Worm (Caenorhabditis elegans) whole organism, L4 larva: Measurements from ENCODE around the gene M02B1.4.

Experiments
- F49E8.2 ChIP-seq: sonication (generic microtip); optimal IDR thresholded peaks from 2 replicates; lab custom pipeline; 2016; ENCODE audit warnings: missing compliant biosample characterization, mild to moderate bottlenecking, missing genetic modification characterization, borderline replicate concordance
- Y48G9A.11 ChIP-seq: fragments of 200-800 bp; sonication (Bioruptor generic); IDR thresholded peaks from 2 replicates; pipeline ENCODE4 v1.3.6; 2022; ENCODE audit warnings: missing genetic modification reagents, missing genetic modification characterization, missing compliant biosample characterization
- ZK546.5 ChIP-seq, 2 experiments: sonication (generic microtip); optimal IDR thresholded peaks; 2 replicates each; lab custom pipeline; 2017; ENCODE audit warnings: missing biosample characterization in 2 of 2, missing genetic modification characterization in 2 of 2
- aha-1 ChIP-seq: fragments of 150-350 bp; peaks from one replicate; lab custom pipeline; 2014; ENCODE audit warnings: missing biosample characterization, missing genetic modification characterization
- ama-1 ChIP-seq: fragments of 150-350 bp; optimal IDR thresholded peaks from 2 replicates; lab custom pipeline; 2014; ENCODE audit warnings: inconsistent platforms, mixed read lengths
- daf-16 ChIP-seq, 3 experiments: sonication (generic microtip); optimal IDR thresholded peaks; 2 replicates each; lab custom pipeline; 2016 to 2017; ENCODE audit warnings: missing genetic modification characterization in 3 of 3, missing genetic modification reagents in 3 of 3, mild to moderate bottlenecking in 2 of 3, missing compliant biosample characterization in 2 of 3, missing biosample characterization in 1 of 3, moderate library complexity in 1 of 3
- gei-8 ChIP-seq: fragments of 200-800 bp; sonication (Bioruptor generic); optimal IDR thresholded peaks from 2 replicates; lab custom pipeline; 2018; ENCODE audit warnings: mild to moderate bottlenecking, missing genetic modification characterization, missing compliant biosample characterization
- hlh-11 ChIP-seq: fragments of 200-800 bp; sonication (Bioruptor generic); optimal IDR thresholded peaks from 2 replicates; lab custom pipeline; 2018; ENCODE audit warnings: mild to moderate bottlenecking, missing genetic modification characterization, missing compliant biosample characterization
- hlh-30 ChIP-seq: sonication (generic microtip); optimal IDR thresholded peaks from 2 replicates; lab custom pipeline; 2017; ENCODE audit warnings: antibody characterized with exemption, mild to moderate bottlenecking, missing genetic modification characterization, missing compliant biosample characterization; ENCODE audit not compliant: insufficient read depth
- lin-1 ChIP-seq: fragments of 200-800 bp; sonication (Bioruptor generic); IDR thresholded peaks from 2 replicates; pipeline ENCODE4 v1.3.6; 2022; ENCODE audit warnings: missing genetic modification reagents, missing genetic modification characterization, missing compliant biosample characterization
- lin-39 ChIP-seq: fragments of 150-350 bp; optimal IDR thresholded peaks from 2 replicates; lab custom pipeline; 2014; ENCODE audit warnings: missing biosample characterization, missing genetic modification reagents, missing genetic modification characterization
- lsy-2 ChIP-seq, 2 experiments: fragments of 150-350 bp in 1 of 2; sonication (generic microtip) in 1 of 2; optimal IDR thresholded peaks; 2 replicates each; lab custom pipeline; 2014 to 2017; ENCODE audit warnings: missing biosample characterization in 2 of 2, missing genetic modification characterization in 2 of 2
- mdl-1 ChIP-seq, 2 experiments: fragments of 150-350 bp in 1 of 2; sonication (generic microtip) in 1 of 2; optimal IDR thresholded peaks; 2 replicates each; lab custom pipeline; 2014 to 2017; ENCODE audit warnings: missing biosample characterization in 2 of 2, missing genetic modification characterization in 2 of 2
- mdt-29 ChIP-seq: fragments of 200-800 bp; sonication (Bioruptor generic); IDR thresholded peaks from 2 replicates; pipeline ENCODE4 v1.3.6; 2022; ENCODE audit warnings: missing genetic modification reagents, missing genetic modification characterization, missing compliant biosample characterization
- mes-2 ChIP-seq: sonication (generic microtip); optimal IDR thresholded peaks from 2 replicates; lab custom pipeline; 2016; ENCODE audit warnings: missing genotype, mild to moderate bottlenecking, missing genetic modification characterization, missing compliant biosample characterization; ENCODE audit not compliant: poor library complexity, severe bottlenecking
- nhr-111 ChIP-seq: fragments of 200-800 bp; sonication (Bioruptor generic); optimal IDR thresholded peaks from 2 replicates; lab custom pipeline; 2018; ENCODE audit warnings: mild to moderate bottlenecking, missing genetic modification characterization, missing compliant biosample characterization
- nhr-25 ChIP-seq: sonication (generic microtip); optimal IDR thresholded peaks from 2 replicates; lab custom pipeline; 2017; ENCODE audit warnings: missing genetic modification characterization, mild to moderate bottlenecking, missing compliant biosample characterization, antibody characterized with exemption, moderate library complexity, borderline replicate concordance; ENCODE audit not compliant: insufficient read depth
- nhr-6 ChIP-seq: fragments of 150-350 bp; optimal IDR thresholded peaks from 2 replicates; lab custom pipeline; 2014; ENCODE audit warnings: missing biosample characterization, missing genetic modification characterization
- snpc-1.2 ChIP-seq: fragments of 200-800 bp; sonication (Bioruptor generic); IDR thresholded peaks from 2 replicates; pipeline ENCODE4 v1.3.6; 2022; ENCODE audit warnings: missing genetic modification reagents, missing genetic modification characterization, missing compliant biosample characterization
- unc-39 ChIP-seq: sonication (generic microtip); optimal IDR thresholded peaks from 2 replicates; lab custom pipeline; 2017; ENCODE audit warnings: missing biosample characterization, missing genetic modification characterization
- unc-62 ChIP-seq, 3 experiments: fragments of 150-350 bp in 1 of 3; sonication (generic microtip); optimal IDR thresholded peaks in 2 of 3; peaks in 1 of 3; 1 replicate in 1 of 3; 2 replicates in 2 of 3; lab custom pipeline; 2014 to 2017; ENCODE audit warnings: missing biosample characterization in 3 of 3, missing genetic modification characterization in 3 of 3, missing genetic modification reagents in 3 of 3, missing genotype in 1 of 3
- vab-7 ChIP-seq: fragments of 200-800 bp; sonication (Bioruptor generic); IDR thresholded peaks from 2 replicates; pipeline ENCODE4 v1.3.6; 2022; ENCODE audit warnings: missing genetic modification reagents, missing genetic modification characterization, missing compliant biosample characterization
- zfp-2 ChIP-seq: sonication (generic microtip); optimal IDR thresholded peaks from 2 replicates; lab custom pipeline; 2016; ENCODE audit warnings: mild to moderate bottlenecking, missing genetic modification characterization, missing compliant biosample characterization
- zfp-3 ChIP-seq: fragments of 200-800 bp; sonication (Bioruptor generic); conservative IDR thresholded peaks from 2 replicates; pipeline ENCODE4 v1.3.6; 2022; ENCODE audit warnings: missing genetic modification reagents, missing genetic modification characterization, missing compliant biosample characterization
- ztf-7 ChIP-seq: fragments of 150-350 bp; optimal IDR thresholded peaks from 2 replicates; lab custom pipeline; 2014; ENCODE audit warnings: missing biosample characterization, missing genetic modification characterization

M02B1.4 gene

DNA sequence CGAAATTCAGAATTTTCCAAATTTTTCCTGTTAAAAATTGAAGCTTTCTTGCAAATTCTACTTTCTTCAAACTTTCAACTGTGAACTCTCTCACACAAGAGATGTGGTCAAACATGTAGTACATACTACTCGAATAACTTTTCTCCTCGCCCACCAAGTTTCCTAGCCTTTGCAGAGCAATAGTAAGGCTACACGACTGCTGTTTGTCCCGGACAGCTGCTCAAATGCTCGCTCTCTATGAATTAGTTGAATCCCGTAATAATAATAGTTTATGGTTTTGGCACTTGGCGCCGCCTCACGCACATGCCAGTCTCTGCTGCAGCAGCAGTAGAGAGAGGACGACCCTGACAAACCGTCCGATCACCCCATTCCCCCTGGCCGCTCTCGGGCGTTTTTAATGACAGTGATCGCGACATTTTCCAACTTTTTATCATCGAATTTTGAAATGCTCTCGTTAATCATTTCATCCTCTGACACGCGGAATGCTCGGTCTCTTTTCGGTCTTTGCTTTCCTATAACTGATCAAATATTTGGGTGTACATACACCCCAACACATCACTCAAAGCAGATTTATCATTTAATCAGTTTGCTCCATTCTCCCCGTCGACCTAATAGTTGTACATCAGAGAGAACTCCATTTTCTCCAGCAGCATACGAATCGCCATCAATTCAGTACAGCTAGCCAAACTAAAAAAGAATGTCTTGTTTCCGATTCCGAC lies 8.7 kb upstream of the M02B1.4 start (continued):
- TF ChIP-seq mdt-29 (peak; percentile 16; the same call in 1 of the 2 replicates), daf-16 (GFP tag; optimal IDR thresholded peaks at IDR 0.05; lab: Kevin White, UChicago) (no peak), daf-16 (tag; optimal IDR thresholded peaks at IDR 0.05; lab: Kevin White, UChicago) (peak; percentile 27), ZK546.5 (tag; optimal IDR thresholded peaks at IDR 0.05; lab: Kevin White, UChicago) (no peak), gei-8 (GFP tag; lab: Kevin White, UChicago) (no peak), unc-39 (tag; lab: Kevin White, UChicago) (no peak)

DNA sequence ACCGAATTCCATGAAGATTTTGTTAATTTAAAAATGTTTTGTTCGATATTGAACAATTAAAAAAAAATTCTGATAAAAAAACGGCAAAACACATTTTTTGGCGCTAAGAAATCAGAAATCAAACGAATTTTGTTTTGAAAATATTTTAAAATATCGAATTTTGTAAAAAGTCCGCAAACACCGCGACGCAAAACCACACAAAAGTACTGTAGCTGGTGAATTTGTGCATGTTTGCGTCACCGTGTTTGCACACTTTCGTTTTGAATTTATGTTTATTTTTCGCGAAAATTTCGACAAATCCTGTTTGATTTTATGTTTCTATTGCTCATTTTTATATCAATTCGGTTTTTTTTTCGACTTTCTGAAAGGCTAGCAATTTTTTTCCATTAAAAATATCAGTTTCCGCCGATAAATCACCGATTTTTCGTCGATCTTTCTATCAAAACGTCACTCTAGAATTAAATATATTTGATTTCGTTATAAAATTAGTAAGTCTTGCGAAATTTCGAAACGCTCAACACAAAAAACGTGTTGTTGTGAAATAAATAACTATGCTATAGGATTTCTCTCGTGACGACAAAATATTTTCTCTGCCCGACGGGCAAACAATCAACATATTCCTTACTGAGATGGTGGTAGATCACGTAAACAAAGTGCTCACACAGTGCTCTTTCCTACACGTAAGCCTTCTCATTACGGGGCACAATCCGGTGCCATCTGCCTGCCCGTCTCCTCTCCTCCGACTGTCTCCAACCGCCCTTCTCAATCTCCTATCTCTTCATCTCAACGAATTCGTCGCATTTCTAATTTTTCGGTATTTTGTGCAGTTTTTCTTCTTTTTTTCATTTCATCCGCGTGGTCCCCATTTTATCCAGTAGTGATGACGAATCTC lies 6.7 kb upstream of the M02B1.4 start:
- TF ChIP-seq mes-2 (tag; lab: Kevin White, UChicago): peak; percentile 51
- TF ChIP-seq nhr-111 (GFP tag; lab: Kevin White, UChicago): no peak
- TF ChIP-seq mdl-1 (tag; optimal IDR thresholded peaks at IDR 0.05; lab: Kevin White, UChicago): peak in 1 of 2 experiments; percentile 3
- no peak for TF ChIP-seq zfp-2
- peak in 1 of 2 experiments; percentile 57 for TF ChIP-seq lsy-2 (tag; optimal IDR thresholded peaks at IDR 0.05; lab: Kevin White, UChicago)
- TF ChIP-seq snpc-1.2: peak; percentile 80
- TF ChIP-seq vab-7 (GFP tag; lab: Robert Waterston, UW): no peak
- TF ChIP-seq F49E8.2 (tag; lab: Kevin White, UChicago): peak; percentile 23
- TF ChIP-seq unc-62 (GFP tag; optimal IDR thresholded peaks at IDR 0.05 in 1 of 2; lab: Kevin White, UChicago): peak in 1 of 2 experiments; percentile 86
- no peak for TF ChIP-seq unc-62 (tag; optimal IDR thresholded peaks at IDR 0.05; lab: Kevin White, UChicago)
- peak; percentile 55; the same call in 1 of the 2 replicates for TF ChIP-seq Y48G9A.11
- TF ChIP-seq ztf-7 (tag; lab: Kevin White, UChicago): no peak
- TF ChIP-seq, all 104 proteins: peak for 7

DNA sequence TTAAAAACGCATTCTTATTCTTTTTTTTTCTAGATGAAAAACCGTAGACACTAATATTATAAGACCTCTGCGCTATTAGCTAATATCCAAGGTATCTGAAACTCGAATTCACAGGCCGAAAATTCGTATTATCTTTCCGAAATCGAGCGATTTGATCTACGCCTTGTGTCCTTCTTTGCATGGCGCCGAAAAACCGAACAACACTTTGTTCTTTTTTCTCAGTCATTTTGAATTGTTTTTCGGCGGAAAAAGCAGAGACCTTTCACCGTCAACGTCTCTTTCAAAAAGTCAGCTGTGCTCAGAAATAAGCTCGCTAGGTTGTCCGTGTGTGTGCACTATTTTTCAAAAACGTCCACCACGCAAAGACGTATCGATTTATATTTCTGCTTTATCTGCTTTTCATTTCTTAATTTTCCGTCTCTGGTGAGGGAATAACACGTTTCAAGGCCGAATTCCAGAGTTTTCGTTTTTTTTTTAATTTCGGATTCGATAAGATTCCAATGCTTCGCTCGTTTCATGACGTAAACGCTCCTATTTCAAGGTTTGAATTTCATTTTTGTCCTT lies 5.8 kb upstream of the M02B1.4 start:
- no peak for TF ChIP-seq ama-1
- peak; percentile 91 for TF ChIP-seq aha-1 (tag; lab: Kevin White, UChicago)
- TF ChIP-seq hlh-11 (tag; lab: Kevin White, UChicago): peak; percentile 1

DNA sequence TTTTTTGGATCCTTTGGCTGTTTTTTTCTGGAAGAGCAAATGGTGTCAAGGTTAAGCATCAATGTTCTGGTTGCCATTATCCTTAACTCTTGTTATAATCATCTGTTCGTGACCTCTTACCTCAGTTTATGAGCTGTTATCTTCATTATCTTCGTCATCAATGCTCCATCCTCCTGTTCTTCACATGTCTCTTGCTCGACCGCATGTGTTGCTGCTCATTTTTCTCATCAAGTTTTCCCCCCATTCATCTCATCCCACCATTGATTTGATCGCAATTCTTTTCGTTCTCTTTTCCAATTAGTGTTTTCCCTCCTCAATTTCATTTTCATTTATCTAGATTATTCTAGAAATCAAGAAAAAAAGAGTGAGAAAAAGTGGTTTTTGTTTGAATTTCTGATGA lies 7.6 kb downstream of the M02B1.4 start:
- TF ChIP-seq hlh-11 (tag; lab: Kevin White, UChicago): peak; percentile 15
- TF ChIP-seq lsy-2 (tag; optimal IDR thresholded peaks at IDR 0.05; lab: Kevin White, UChicago): no peak
- no peak for TF ChIP-seq vab-7 (GFP tag; lab: Robert Waterston, UW)
- TF ChIP-seq hlh-30 (tag; lab: Kevin White, UChicago): peak; percentile 9
- no peak for TF ChIP-seq zfp-3 (GFP tag; lab: Robert Waterston, UW)
- TF ChIP-seq daf-16 (GFP tag; optimal IDR thresholded peaks at IDR 0.05; lab: Kevin White, UChicago): peak in 1 of 2 experiments; percentile 17
- no peak for TF ChIP-seq daf-16 (tag; optimal IDR thresholded peaks at IDR 0.05; lab: Kevin White, UChicago)
- TF ChIP-seq, all 104 proteins: peak for 3

DNA sequence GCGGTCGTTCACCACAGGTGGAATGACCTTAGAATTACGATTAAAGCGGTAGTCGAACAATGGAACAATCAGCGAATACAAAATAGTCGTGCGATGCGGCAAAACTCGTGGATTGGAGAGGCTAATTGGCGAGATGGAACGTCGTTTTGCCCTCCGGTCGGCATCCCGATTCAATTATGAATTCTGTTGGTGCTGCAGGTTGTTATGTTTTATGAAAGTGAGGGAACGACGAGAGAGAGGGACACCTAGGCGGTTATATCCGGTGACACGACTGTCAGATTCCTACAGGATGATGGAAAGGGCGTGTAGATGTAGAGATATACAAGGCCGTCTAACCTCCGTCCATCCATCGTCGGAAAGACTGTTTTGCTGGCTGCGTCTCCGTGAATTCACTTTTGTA lies 8.5 kb downstream of the M02B1.4 start:
- TF ChIP-seq vab-7 (GFP tag; lab: Robert Waterston, UW) (no peak), ZK546.5 (tag; optimal IDR thresholded peaks at IDR 0.05; lab: Kevin White, UChicago) (no peak), lin-39 (tag; lab: Kevin White, UChicago) (no peak), nhr-6 (tag; lab: Kevin White, UChicago) (no peak), lin-1 (no peak), nhr-25 (tag; lab: Kevin White, UChicago) (peak; percentile 57)
